Fruit fly (Drosophila melanogaster) whole organism, embryonic: ENCODE results near the gene p23.

Experiments used
- Awh ChIP-seq: fragments of 200-800 bp; sonication (Bioruptor generic); IDR thresholded peaks from 2 replicates; pipeline ENCODE4, ENCODE4 v1.3.6; 2022; ENCODE audit warnings: missing biosample characterization, missing genetic modification characterization
- BEAF-32 ChIP-seq: fragments of 200-800 bp; sonication (Bioruptor generic); optimal IDR thresholded peaks from 3 replicates; lab custom pipeline; 2017; ENCODE audit warnings: missing biosample characterization, missing genetic modification characterization, mild to moderate bottlenecking, moderate library complexity, missing genetic modification reagents
- C15 ChIP-seq: fragments of 200-800 bp; sonication (Bioruptor generic); IDR thresholded peaks from 3 replicates; pipeline ENCODE4 v1.3.6; 2022; ENCODE audit warnings: missing biosample characterization, missing genetic modification characterization
- CG10147 ChIP-seq: fragments of 200-800 bp; sonication (Bioruptor generic); optimal IDR thresholded peaks from 2 replicates; lab custom pipeline; 2019; ENCODE audit warnings: missing biosample characterization, mild to moderate bottlenecking, missing genetic modification characterization, moderate library complexity
- CG1024 ChIP-seq: fragments of 200-800 bp; sonication (Bioruptor generic); IDR thresholded peaks from 2 replicates; pipeline ENCODE4 v1.3.6; 2022; ENCODE audit warnings: missing biosample characterization, missing genetic modification characterization
- CG10366 ChIP-seq: fragments of 200-800 bp; sonication (Bioruptor generic); IDR thresholded peaks from 2 replicates; pipeline ENCODE4 v1.3.6; 2022; ENCODE audit warnings: missing biosample characterization, missing genetic modification characterization
- CG11398 ChIP-seq: fragments of 200-800 bp; sonication (Bioruptor generic); optimal IDR thresholded peaks from 2 replicates; lab custom pipeline; 2016; ENCODE audit warnings: missing biosample characterization, missing genetic modification characterization
- CG12071 ChIP-seq: fragments of 200-800 bp; sonication (Bioruptor generic); optimal IDR thresholded peaks from 3 replicates; lab custom pipeline; 2018; ENCODE audit warnings: missing biosample characterization, mild to moderate bottlenecking, missing genetic modification characterization
- CG12744 ChIP-seq: fragments of 200-800 bp; sonication (Bioruptor generic); optimal IDR thresholded peaks from 2 replicates; lab custom pipeline; 2016; ENCODE audit warnings: missing biosample characterization, missing genetic modification characterization
- CG13624 ChIP-seq: fragments of 200-800 bp; sonication (Bioruptor generic); optimal IDR thresholded peaks from 2 replicates; lab custom pipeline; 2016; ENCODE audit warnings: missing biosample characterization, missing genetic modification characterization
- CG14667 ChIP-seq: fragments of 200-800 bp; sonication (Bioruptor generic); IDR thresholded peaks from 2 replicates; pipeline ENCODE4 v1.3.6; 2022; ENCODE audit warnings: missing biosample characterization, missing genetic modification characterization
- CG14710 ChIP-seq: fragments of 200-800 bp; sonication (Bioruptor generic); optimal IDR thresholded peaks from 3 replicates; lab custom pipeline; 2019; ENCODE audit warnings: missing biosample characterization, mild to moderate bottlenecking, missing genetic modification characterization, moderate library complexity
- CG1602 ChIP-seq: fragments of 200-800 bp; sonication (Bioruptor generic); optimal IDR thresholded peaks from 3 replicates; lab custom pipeline; 2016; ENCODE audit warnings: missing biosample characterization, missing genetic modification characterization
- CG17612 ChIP-seq: fragments of 200-800 bp; sonication (Bioruptor generic); IDR thresholded peaks from 2 replicates; pipeline ENCODE4 v1.3.6; 2022; ENCODE audit warnings: missing biosample characterization, missing genetic modification characterization
- CG17802 ChIP-seq: fragments of 200-800 bp; sonication (Bioruptor generic); optimal IDR thresholded peaks from 2 replicates; lab custom pipeline; 2018; ENCODE audit warnings: missing biosample characterization, mild to moderate bottlenecking, missing genetic modification characterization, moderate library complexity
- CG31388 ChIP-seq: fragments of 200-800 bp; sonication (Bioruptor generic); optimal IDR thresholded peaks from 2 replicates; lab custom pipeline; 2016; ENCODE audit warnings: missing biosample characterization, missing genetic modification characterization
- CG34224 ChIP-seq: fragments of 200-800 bp; sonication (Bioruptor generic); IDR thresholded peaks from 3 replicates; pipeline ENCODE4 v1.3.6; 2022; ENCODE audit warnings: missing biosample characterization, missing genetic modification characterization; ENCODE audit not compliant: partially characterized antibody
- CG5953 ChIP-seq: fragments of 200-800 bp; sonication (Bioruptor generic); IDR thresholded peaks from 2 replicates; pipeline ENCODE4 v1.3.6; 2022; ENCODE audit warnings: missing biosample characterization, missing genetic modification characterization
- CG7928 ChIP-seq: fragments of 200-800 bp; sonication (Bioruptor generic); optimal IDR thresholded peaks from 2 replicates; lab custom pipeline; 2017; ENCODE audit warnings: missing biosample characterization, mild to moderate bottlenecking, missing genetic modification characterization
- CG9215 ChIP-seq: fragments of 200-800 bp; sonication (Bioruptor generic); IDR thresholded peaks from 2 replicates; pipeline ENCODE4 v1.3.6; 2022; ENCODE audit warnings: missing biosample characterization, missing genetic modification characterization
- Dip3 ChIP-seq: fragments of 200-800 bp; sonication (Bioruptor generic); optimal IDR thresholded peaks from 3 replicates; lab custom pipeline; 2016; ENCODE audit warnings: missing biosample characterization, missing genetic modification characterization
- Dref ChIP-seq: fragments of 200-800 bp; sonication (Bioruptor generic); IDR thresholded peaks from 2 replicates; pipeline ENCODE4 v1.3.6; 2022; ENCODE audit warnings: missing biosample characterization, missing genetic modification characterization
- NC2α ChIP-seq: fragments of 200-800 bp; sonication (Bioruptor generic); optimal IDR thresholded peaks from 2 replicates; lab custom pipeline; 2016; ENCODE audit warnings: missing biosample characterization, missing genetic modification characterization
- TFAM ChIP-seq: fragments of 200-800 bp; sonication (Bioruptor generic); optimal IDR thresholded peaks from 2 replicates; lab custom pipeline; 2017; ENCODE audit warnings: missing biosample characterization, missing genetic modification characterization, inconsistent platforms
- Tbp ChIP-seq: fragments of >200 bp; optimal IDR thresholded peaks from 2 replicates; lab custom pipeline; 2018; ENCODE audit warnings: missing biosample characterization, missing genetic modification characterization
- YL-1 ChIP-seq: fragments of 200-800 bp; sonication (Bioruptor generic); optimal IDR thresholded peaks from 3 replicates; lab custom pipeline; 2017; ENCODE audit warnings: missing biosample characterization, mild to moderate bottlenecking, missing genetic modification characterization
- bbx ChIP-seq: fragments of 200-800 bp; sonication (Bioruptor generic); IDR thresholded peaks from 2 replicates; pipeline ENCODE4 v1.3.6; 2022; ENCODE audit warnings: missing biosample characterization, missing genetic modification characterization; ENCODE audit not compliant: partially characterized antibody
- cato ChIP-seq: fragments of 200-800 bp; sonication (Bioruptor generic); optimal IDR thresholded peaks from 2 replicates; lab custom pipeline; 2016; ENCODE audit warnings: missing biosample characterization, missing genetic modification characterization, borderline replicate concordance
- dati ChIP-seq: fragments of 200-800 bp; sonication (Bioruptor generic); IDR thresholded peaks from 2 replicates; pipeline ENCODE4 v1.3.6; 2022; ENCODE audit warnings: missing biosample characterization, missing genetic modification characterization
- ewg ChIP-seq: fragments of 200-800 bp; sonication (Bioruptor generic); optimal IDR thresholded peaks from 3 replicates; lab custom pipeline; 2017; ENCODE audit warnings: mild to moderate bottlenecking, missing biosample characterization, missing genetic modification reagents, missing genetic modification characterization
- fu2 ChIP-seq: fragments of 200-800 bp; sonication (Bioruptor generic); optimal IDR thresholded peaks from 2 replicates; lab custom pipeline; 2016; ENCODE audit warnings: missing biosample characterization, missing genetic modification characterization
- gce ChIP-seq: fragments of 200-800 bp; sonication (Bioruptor generic); IDR thresholded peaks from 3 replicates; pipeline ENCODE4 v1.3.6; 2022; ENCODE audit warnings: missing biosample characterization, missing genetic modification characterization
- her ChIP-seq: fragments of 200-800 bp; sonication (Bioruptor generic); optimal IDR thresholded peaks from 2 replicates; lab custom pipeline; 2016; ENCODE audit warnings: missing biosample characterization, missing genetic modification characterization
- hth ChIP-seq: fragments of >200 bp; optimal IDR thresholded peaks from 2 replicates; lab custom pipeline; 2017; ENCODE audit warnings: inconsistent platforms
- ind ChIP-seq: fragments of 200-800 bp; sonication (Bioruptor generic); optimal IDR thresholded peaks from 3 replicates; lab custom pipeline; 2016; ENCODE audit warnings: missing biosample characterization, missing genetic modification characterization
- jigr1 ChIP-seq: fragments of 200-800 bp; sonication (Bioruptor generic); IDR thresholded peaks from 3 replicates; pipeline ENCODE4 v1.3.6; 2022; ENCODE audit warnings: missing biosample characterization, missing genetic modification characterization
- jumu ChIP-seq: fragments of 200-800 bp; sonication (Bioruptor generic); optimal IDR thresholded peaks from 3 replicates; lab custom pipeline; 2016; ENCODE audit warnings: missing biosample characterization, missing genetic modification characterization
- kni ChIP-seq: fragments of 200-800 bp; sonication (Bioruptor generic); optimal IDR thresholded peaks from 3 replicates; lab custom pipeline; 2017; ENCODE audit warnings: mild to moderate bottlenecking, missing biosample characterization, missing genetic modification reagents, missing genetic modification characterization
- lov ChIP-seq, 2 experiments: fragments of 200-800 bp in 1 of 2; fragments of >200 bp in 1 of 2; sonication (Bioruptor generic) in 1 of 2; IDR thresholded peaks in 1 of 2; optimal IDR thresholded peaks in 1 of 2; 2 replicates in 1 of 2; 3 replicates in 1 of 2; pipeline versions ENCODE4 v1.3.6 to Lab custom; 2017 to 2022; ENCODE audit warnings: missing biosample characterization in 1 of 2, missing genetic modification characterization in 1 of 2
- luna ChIP-seq: fragments of 200-800 bp; sonication (Bioruptor generic); optimal IDR thresholded peaks from 2 replicates; lab custom pipeline; 2016; ENCODE audit warnings: missing biosample characterization, missing genetic modification characterization
- nau ChIP-seq: fragments of 200-800 bp; sonication (Bioruptor generic); optimal IDR thresholded peaks from 3 replicates; lab custom pipeline; 2017; ENCODE audit warnings: missing biosample characterization, mild to moderate bottlenecking, missing genetic modification characterization, missing genetic modification reagents
- onecut ChIP-seq: fragments of 200-800 bp; sonication (Bioruptor generic); IDR thresholded peaks from 2 replicates; pipeline ENCODE4 v1.3.6; 2022; ENCODE audit warnings: missing biosample characterization, missing genetic modification characterization
- otp ChIP-seq: fragments of 200-800 bp; sonication (Bioruptor generic); IDR thresholded peaks from 3 replicates; pipeline ENCODE4, ENCODE4 v1.3.6; 2022; ENCODE audit warnings: missing biosample characterization, missing genetic modification characterization
- p53 ChIP-seq: fragments of 200-800 bp; sonication (Bioruptor generic); optimal IDR thresholded peaks from 2 replicates; lab custom pipeline; 2016; ENCODE audit warnings: missing biosample characterization, missing genetic modification characterization
- rib ChIP-seq: fragments of 200-800 bp; sonication (Bioruptor generic); IDR thresholded peaks from 2 replicates; pipeline ENCODE4 v1.3.6; 2022; ENCODE audit warnings: missing biosample characterization, missing genetic modification characterization
- row ChIP-seq: fragments of 200-800 bp; sonication (Bioruptor generic); IDR thresholded peaks from 3 replicates; pipeline ENCODE4 v1.3.6; 2022; ENCODE audit warnings: missing biosample characterization, missing genetic modification characterization
- scrt ChIP-seq: fragments of 200-800 bp; sonication (Bioruptor generic); optimal IDR thresholded peaks from 2 replicates; lab custom pipeline; 2018; ENCODE audit warnings: missing biosample characterization, mild to moderate bottlenecking, missing genetic modification characterization, moderate library complexity
- sim ChIP-seq: fragments of 200-800 bp; sonication (Bioruptor generic); IDR thresholded peaks from 2 replicates; pipeline ENCODE4 v1.3.6; 2022; ENCODE audit warnings: missing biosample characterization, missing genetic modification characterization
- so ChIP-seq: fragments of 200-800 bp; sonication (Bioruptor generic); IDR thresholded peaks from 3 replicates; pipeline ENCODE4 v1.3.6; 2022; ENCODE audit warnings: missing biosample characterization, missing genetic modification characterization
- tio ChIP-seq: fragments of 200-800 bp; sonication (Bioruptor generic); optimal IDR thresholded peaks from 2 replicates; lab custom pipeline; 2017; ENCODE audit warnings: missing biosample characterization, missing genetic modification characterization, inconsistent platforms
- ttk ChIP-seq: fragments of 200-800 bp; sonication (Bioruptor generic); IDR thresholded peaks from 2 replicates; pipeline ENCODE4 v2.1.2; 2022; ENCODE audit warnings: missing biosample characterization, missing genetic modification characterization
- zen ChIP-seq: fragments of 200-800 bp; sonication (Bioruptor generic); optimal IDR thresholded peaks from 3 replicates; lab custom pipeline; 2018; ENCODE audit warnings: missing biosample characterization, mild to moderate bottlenecking, missing genetic modification characterization, moderate library complexity

p23 gene

dm6 chr3R:9705008-9705628 is 27.4 kb downstream of the p23 start, which contains the start of gene Unc-115a (continued):
- peak; percentile 78 for TF ChIP-seq CG13624 (GFP tag; lab: Kevin White, UChicago)
- TF ChIP-seq CG12744 (GFP tag; lab: Kevin White, UChicago), result peak; percentile 58
- TF ChIP-seq ewg (GFP tag; lab: Kevin White, UChicago), result peak; percentile 15
- TF ChIP-seq CG14710 (tag; lab: Kevin White, UChicago), result peak; percentile 75
- no peak for TF ChIP-seq dati (GFP tag; lab: Robert Waterston, UW)
- TF ChIP-seq cato (GFP tag; lab: Kevin White, UChicago), result no peak
- TF ChIP-seq C15, result no peak
- TF ChIP-seq lov (optimal IDR thresholded peaks at IDR 0.05; lab: Kevin White, UChicago), result no peak
- TF ChIP-seq lov (GFP tag; IDR thresholded peaks at IDR 0.05; lab: Robert Waterston, UW), result no peak
- TF ChIP-seq sim (GFP tag; lab: Robert Waterston, UW), result no peak
- no peak for TF ChIP-seq CG10366 (GFP tag; lab: Robert Waterston, UW)
- TF ChIP-seq Dref (GFP tag; lab: Robert Waterston, UW), result no peak
- peak; percentile 60 for TF ChIP-seq her
- TF ChIP-seq CG1024 (GFP tag; lab: Robert Waterston, UW), result no peak
- no peak for TF ChIP-seq CG17802 (tag; lab: Kevin White, UChicago)
- no peak for TF ChIP-seq gce (GFP tag; lab: Robert Waterston, UW)
- peak; percentile 67 for TF ChIP-seq zen (tag; lab: Kevin White, UChicago)
- TF ChIP-seq CG31388, result no peak
- TF ChIP-seq Tbp (GFP tag; lab: Kevin White, UChicago), result no peak
- no peak for TF ChIP-seq kni (GFP tag; lab: Kevin White, UChicago)
- no peak for TF ChIP-seq hth (lab: Kevin White, UChicago)
- TF ChIP-seq bbx (GFP tag; lab: Robert Waterston, UW), result no peak
- no peak for TF ChIP-seq ttk (GFP tag; lab: Robert Waterston, UW)
- no peak for TF ChIP-seq p53
- TF ChIP-seq TFAM (GFP tag; lab: Kevin White, UChicago), result no peak
- no peak for TF ChIP-seq CG14667
- no peak for TF ChIP-seq otp (GFP tag; lab: Robert Waterston, UW)
- TF ChIP-seq rib (GFP tag; lab: Robert Waterston, UW), result no peak
- TF ChIP-seq CG5953, result no peak
- TF ChIP-seq jigr1, result no peak
- no peak for TF ChIP-seq CG7928 (GFP tag; lab: Kevin White, UChicago)
- no peak for TF ChIP-seq Awh (GFP tag; lab: Robert Waterston, UW)
- TF ChIP-seq fu2 (GFP tag; lab: Kevin White, UChicago), result no peak
- TF ChIP-seq CG9215 (GFP tag; lab: Robert Waterston, UW), result no peak
- no peak for TF ChIP-seq CG1602 (GFP tag; lab: Kevin White, UChicago)
- no peak for TF ChIP-seq CG34224 (GFP tag; lab: Robert Waterston, UW)
- peak; percentile 8 for TF ChIP-seq luna
- no peak for TF ChIP-seq CG17612 (GFP tag; lab: Robert Waterston, UW)
- no peak for TF ChIP-seq row (GFP tag; lab: Robert Waterston, UW)
- TF ChIP-seq YL-1 (GFP tag; lab: Kevin White, UChicago), result peak; percentile 75
- TF ChIP-seq jumu, result no peak
- TF ChIP-seq ind (GFP tag; lab: Kevin White, UChicago), result no peak
- peak; percentile 60 for TF ChIP-seq CG10147 (GFP tag; lab: Kevin White, UChicago)
- TF ChIP-seq CG11398 (GFP tag; lab: Kevin White, UChicago), result peak; percentile 55
- no peak for TF ChIP-seq tio (GFP tag; lab: Kevin White, UChicago)
- TF ChIP-seq scrt (GFP tag; lab: Kevin White, UChicago), result peak; percentile 3
- peak; percentile 92 for TF ChIP-seq BEAF-32 (GFP tag; lab: Kevin White, UChicago)
- peak; percentile 25 for TF ChIP-seq Dip3 (GFP tag; lab: Kevin White, UChicago)
- TF ChIP-seq CG12071 (GFP tag; lab: Kevin White, UChicago), result no peak
- TF ChIP-seq nau (GFP tag; lab: Kevin White, UChicago), result no peak
- peak; percentile 43 for TF ChIP-seq NC2α (GFP tag; lab: Kevin White, UChicago)
- peak; percentile 35; the same call in 1 of the 2 replicates for TF ChIP-seq onecut (GFP tag; lab: Robert Waterston, UW)
- no peak for TF ChIP-seq so (GFP tag; lab: Robert Waterston, UW)
